Fruit fly (Drosophila melanogaster) whole organism, embryonic: ENCODE measurements around the gene CG8326.
A peak's percentile ranks its signal among the peaks of the same experiment; 100 is the strongest.

Source experiments
- Atf3 ChIP-seq: fragments of 200-800 bp; sonication (Bioruptor generic); optimal IDR thresholded peaks from 3 replicates; lab custom pipeline; 2016; ENCODE audit warnings: missing biosample characterization, missing genetic modification characterization
- Awh ChIP-seq: fragments of 200-800 bp; sonication (Bioruptor generic); IDR thresholded peaks from 2 replicates; pipeline ENCODE4, ENCODE4 v1.3.6; 2022; ENCODE audit warnings: missing biosample characterization, missing genetic modification characterization
- B-H2 ChIP-seq: fragments of 200-800 bp; sonication (Bioruptor generic); optimal IDR thresholded peaks from 2 replicates; lab custom pipeline; 2018; ENCODE audit warnings: missing biosample characterization, mild to moderate bottlenecking, missing genetic modification characterization
- C15 ChIP-seq: fragments of 200-800 bp; sonication (Bioruptor generic); IDR thresholded peaks from 3 replicates; pipeline ENCODE4 v1.3.6; 2022; ENCODE audit warnings: missing biosample characterization, missing genetic modification characterization
- CG10147 ChIP-seq: fragments of 200-800 bp; sonication (Bioruptor generic); optimal IDR thresholded peaks from 2 replicates; lab custom pipeline; 2019; ENCODE audit warnings: missing biosample characterization, mild to moderate bottlenecking, missing genetic modification characterization, moderate library complexity
- CG10543 ChIP-seq: fragments of 200-800 bp; sonication (Bioruptor generic); optimal IDR thresholded peaks from 3 replicates; lab custom pipeline; 2017; ENCODE audit warnings: missing biosample characterization, mild to moderate bottlenecking, missing genetic modification characterization, moderate library complexity
- CG12155 ChIP-seq: fragments of 200-800 bp; sonication (Bioruptor generic); optimal IDR thresholded peaks from 3 replicates; lab custom pipeline; 2016; ENCODE audit warnings: missing biosample characterization, missing genetic modification characterization
- CG14667 ChIP-seq: fragments of 200-800 bp; sonication (Bioruptor generic); IDR thresholded peaks from 2 replicates; pipeline ENCODE4 v1.3.6; 2022; ENCODE audit warnings: missing biosample characterization, missing genetic modification characterization
- CG2678 ChIP-seq: fragments of 200-800 bp; sonication (Bioruptor generic); optimal IDR thresholded peaks from 3 replicates; lab custom pipeline; 2019; ENCODE audit warnings: missing biosample characterization, mild to moderate bottlenecking, missing genetic modification characterization, moderate library complexity
- CG31441 ChIP-seq: fragments of 200-800 bp; sonication (Bioruptor generic); IDR thresholded peaks from 2 replicates; pipeline ENCODE4 v1.3.6; 2022; ENCODE audit warnings: missing biosample characterization, missing genetic modification characterization
- CG3726 ChIP-seq: fragments of 200-800 bp; sonication (Bioruptor generic); IDR thresholded peaks from 3 replicates; pipeline ENCODE4, ENCODE4 v1.3.6; 2022; ENCODE audit warnings: missing biosample characterization, missing genetic modification characterization
- CG3995 ChIP-seq: fragments of 200-800 bp; sonication (Bioruptor generic); optimal IDR thresholded peaks from 3 replicates; lab custom pipeline; 2016; ENCODE audit warnings: missing biosample characterization, missing genetic modification characterization
- CG42726 ChIP-seq: fragments of 200-800 bp; sonication (Bioruptor generic); IDR thresholded peaks from 2 replicates; pipeline ENCODE4 v1.3.6; 2022; ENCODE audit warnings: missing biosample characterization, missing genetic modification characterization; ENCODE audit not compliant: partially characterized antibody
- CG5953 ChIP-seq: fragments of 200-800 bp; sonication (Bioruptor generic); IDR thresholded peaks from 2 replicates; pipeline ENCODE4 v1.3.6; 2022; ENCODE audit warnings: missing biosample characterization, missing genetic modification characterization
- CG6654 ChIP-seq: fragments of 200-800 bp; sonication (Bioruptor generic); optimal IDR thresholded peaks from 2 replicates; lab custom pipeline; 2017; ENCODE audit warnings: missing biosample characterization, mild to moderate bottlenecking, missing genetic modification characterization
- CG6813 ChIP-seq: fragments of 200-800 bp; sonication (Bioruptor generic); optimal IDR thresholded peaks from 2 replicates; lab custom pipeline; 2017; ENCODE audit warnings: missing biosample characterization, missing genetic modification characterization, mild to moderate bottlenecking, moderate library complexity, missing genetic modification reagents
- CG7786 ChIP-seq: fragments of 200-800 bp; sonication (Bioruptor generic); optimal IDR thresholded peaks from 2 replicates; lab custom pipeline; 2016; ENCODE audit warnings: missing biosample characterization, missing genetic modification characterization
- CG8944 ChIP-seq: fragments of 200-800 bp; sonication (Bioruptor generic); optimal IDR thresholded peaks from 3 replicates; lab custom pipeline; 2016; ENCODE audit warnings: missing biosample characterization, missing genetic modification characterization
- CG9609 ChIP-seq: fragments of 200-800 bp; sonication (Bioruptor generic); optimal IDR thresholded peaks from 3 replicates; lab custom pipeline; 2016; ENCODE audit warnings: missing biosample characterization, missing genetic modification characterization
- CTCF ChIP-seq: fragments of 200-800 bp; sonication (Bioruptor generic); optimal IDR thresholded peaks from 2 replicates; lab custom pipeline; 2017; ENCODE audit warnings: missing biosample characterization, mild to moderate bottlenecking, missing genetic modification characterization, moderate library complexity
- Dip2 ChIP-seq: fragments of 200-800 bp; sonication (Bioruptor generic); IDR thresholded peaks from 2 replicates; pipeline ENCODE4 v1.3.6; 2022; ENCODE audit warnings: missing biosample characterization, missing genetic modification characterization
- Dip3 ChIP-seq: fragments of 200-800 bp; sonication (Bioruptor generic); optimal IDR thresholded peaks from 3 replicates; lab custom pipeline; 2016; ENCODE audit warnings: missing biosample characterization, missing genetic modification characterization
- ERR ChIP-seq: fragments of 200-800 bp; sonication (Bioruptor generic); optimal IDR thresholded peaks from 2 replicates; lab custom pipeline; 2016; ENCODE audit warnings: missing biosample characterization, missing genetic modification characterization
- HHEX ChIP-seq: fragments of 200-800 bp; sonication (Bioruptor generic); optimal IDR thresholded peaks from 3 replicates; lab custom pipeline; 2017; ENCODE audit warnings: missing biosample characterization, mild to moderate bottlenecking, missing genetic modification characterization, missing genetic modification reagents
- HmgD ChIP-seq: fragments of 200-800 bp; sonication (Bioruptor generic); optimal IDR thresholded peaks from 3 replicates; lab custom pipeline; 2016; ENCODE audit warnings: missing biosample characterization, missing genetic modification characterization
- Lim3 ChIP-seq: fragments of 200-800 bp; sonication (Bioruptor generic); IDR thresholded peaks from 2 replicates; pipeline ENCODE4 v1.3.6; 2022; ENCODE audit warnings: missing biosample characterization, missing genetic modification characterization
- Mes4 ChIP-seq: fragments of 200-800 bp; sonication (Bioruptor generic); optimal IDR thresholded peaks from 2 replicates; lab custom pipeline; 2016; ENCODE audit warnings: missing biosample characterization, missing genetic modification characterization
- Neu2 ChIP-seq: fragments of 200-800 bp; sonication (Bioruptor generic); optimal IDR thresholded peaks from 3 replicates; lab custom pipeline; 2016; ENCODE audit warnings: missing biosample characterization, missing genetic modification characterization, borderline replicate concordance
- Nf-YB ChIP-seq: fragments of 200-800 bp; sonication (Bioruptor generic); optimal IDR thresholded peaks from 3 replicates; lab custom pipeline; 2019; ENCODE audit warnings: missing biosample characterization, mild to moderate bottlenecking, missing genetic modification characterization, moderate library complexity
- Xbp1 ChIP-seq: fragments of 200-800 bp; sonication (Bioruptor generic); optimal IDR thresholded peaks from 3 replicates; lab custom pipeline; 2016; ENCODE audit warnings: missing biosample characterization, mild to moderate bottlenecking, missing genetic modification characterization
- br ChIP-seq: fragments of >200 bp; optimal IDR thresholded peaks from 2 replicates; lab custom pipeline; 2017
- ci ChIP-seq: fragments of 200-800 bp; sonication (Bioruptor generic); IDR thresholded peaks from 3 replicates; pipeline ENCODE4 v1.3.6; 2022; ENCODE audit warnings: missing biosample characterization, missing genetic modification characterization
- dmrt99B ChIP-seq: fragments of 200-800 bp; sonication (Bioruptor generic); optimal IDR thresholded peaks from 2 replicates; lab custom pipeline; 2018; ENCODE audit warnings: missing biosample characterization, mild to moderate bottlenecking, missing genetic modification characterization, moderate library complexity
- dysf ChIP-seq: fragments of 200-800 bp; sonication (Bioruptor generic); IDR thresholded peaks from 3 replicates; pipeline ENCODE4 v1.3.6; 2022; ENCODE audit warnings: missing biosample characterization, missing genetic modification characterization
- ewg ChIP-seq: fragments of 200-800 bp; sonication (Bioruptor generic); optimal IDR thresholded peaks from 3 replicates; lab custom pipeline; 2017; ENCODE audit warnings: mild to moderate bottlenecking, missing biosample characterization, missing genetic modification reagents, missing genetic modification characterization
- ind ChIP-seq: fragments of 200-800 bp; sonication (Bioruptor generic); optimal IDR thresholded peaks from 3 replicates; lab custom pipeline; 2016; ENCODE audit warnings: missing biosample characterization, missing genetic modification characterization
- kay ChIP-seq: fragments of 200-800 bp; sonication (Bioruptor generic); optimal IDR thresholded peaks from 2 replicates; lab custom pipeline; 2016; ENCODE audit warnings: missing biosample characterization, missing genetic modification characterization
- lmd ChIP-seq: fragments of 200-800 bp; sonication (Bioruptor generic); IDR thresholded peaks from 2 replicates; pipeline ENCODE4 v1.3.6; 2022; ENCODE audit warnings: missing biosample characterization, missing genetic modification characterization
- lov ChIP-seq, 2 experiments: fragments of 200-800 bp in 1 of 2; fragments of >200 bp in 1 of 2; sonication (Bioruptor generic) in 1 of 2; IDR thresholded peaks in 1 of 2; optimal IDR thresholded peaks in 1 of 2; 2 replicates in 1 of 2; 3 replicates in 1 of 2; pipeline versions ENCODE4 v1.3.6 to Lab custom; 2017 to 2022; ENCODE audit warnings: missing biosample characterization in 1 of 2, missing genetic modification characterization in 1 of 2
- mam ChIP-seq: fragments of 200-800 bp; sonication (Bioruptor generic); optimal IDR thresholded peaks from 3 replicates; lab custom pipeline; 2016; ENCODE audit warnings: missing biosample characterization, missing genetic modification characterization
- nau ChIP-seq: fragments of 200-800 bp; sonication (Bioruptor generic); optimal IDR thresholded peaks from 3 replicates; lab custom pipeline; 2017; ENCODE audit warnings: missing biosample characterization, mild to moderate bottlenecking, missing genetic modification characterization, missing genetic modification reagents
- nom ChIP-seq: fragments of 200-800 bp; sonication (Bioruptor generic); optimal IDR thresholded peaks from 2 replicates; lab custom pipeline; 2017; ENCODE audit warnings: missing biosample characterization, missing genetic modification characterization, mild to moderate bottlenecking, moderate library complexity, missing genetic modification reagents
- odd ChIP-seq: fragments of 200-800 bp; sonication (Bioruptor generic); optimal IDR thresholded peaks from 2 replicates; lab custom pipeline; 2017; ENCODE audit warnings: missing biosample characterization, mild to moderate bottlenecking, missing genetic modification characterization
- org-1 ChIP-seq: fragments of 200-800 bp; sonication (Bioruptor generic); optimal IDR thresholded peaks from 2 replicates; lab custom pipeline; 2017; ENCODE audit warnings: missing biosample characterization, missing genetic modification characterization
- pb ChIP-seq: fragments of 200-800 bp; sonication (Bioruptor generic); optimal IDR thresholded peaks from 3 replicates; lab custom pipeline; 2016; ENCODE audit warnings: missing biosample characterization, missing genetic modification characterization
- pum ChIP-seq: fragments of 200-800 bp; sonication (Bioruptor generic); optimal IDR thresholded peaks from 2 replicates; lab custom pipeline; 2016; ENCODE audit warnings: missing biosample characterization, missing genetic modification characterization
- run ChIP-seq: fragments of 200-800 bp; sonication (Bioruptor generic); optimal IDR thresholded peaks from 3 replicates; lab custom pipeline; 2018; ENCODE audit warnings: missing biosample characterization, mild to moderate bottlenecking, missing genetic modification characterization
- sd ChIP-seq: fragments of 200-800 bp; sonication (Bioruptor generic); optimal IDR thresholded peaks from 3 replicates; lab custom pipeline; 2018; ENCODE audit warnings: missing biosample characterization, mild to moderate bottlenecking, missing genetic modification characterization, moderate library complexity
- sr ChIP-seq: fragments of 200-800 bp; sonication (Bioruptor generic); IDR thresholded peaks from 3 replicates; pipeline ENCODE4 v1.3.6; 2022; ENCODE audit warnings: missing biosample characterization, missing genetic modification characterization
- tgo ChIP-seq: fragments of 200-800 bp; sonication (Bioruptor generic); IDR thresholded peaks from 3 replicates; pipeline ENCODE4 v1.3.6; 2022; ENCODE audit warnings: missing biosample characterization, missing genetic modification characterization
- vvl ChIP-seq: fragments of 200-800 bp; sonication (Bioruptor generic); IDR thresholded peaks from 2 replicates; pipeline ENCODE4 v1.3.6; 2022; ENCODE audit warnings: missing biosample characterization, missing genetic modification characterization

CG8326 gene

dm6 chrX:17578869-17579781 lies 50.2 kb downstream of the CG8326 start, which contains the start of gene Ankle2 (continued):
- TF ChIP-seq CG5953 (GFP tag; lab: Robert Waterston, UW) (no peak), CG6813 (GFP tag; lab: Kevin White, UChicago) (no peak), C15 (no peak), Nf-YB (GFP tag; lab: Kevin White, UChicago) (no peak), nau (GFP tag; lab: Kevin White, UChicago) (no peak), pum (GFP tag; lab: Kevin White, UChicago) (no peak), ci (GFP tag; lab: Robert Waterston, UW) (no peak), Dip3 (GFP tag; lab: Kevin White, UChicago) (no peak), org-1 (GFP tag; lab: Kevin White, UChicago) (no peak), CG9609 (GFP tag; lab: Kevin White, UChicago) (no peak), Dip2 (no peak), run (tag; lab: Kevin White, UChicago) (no peak), kay (GFP tag; lab: Kevin White, UChicago) (no peak), CG3726 (no peak), Mes4 (GFP tag; lab: Kevin White, UChicago) (no peak), ewg (GFP tag; lab: Kevin White, UChicago) (no peak), Lim3 (GFP tag; lab: Robert Waterston, UW) (no peak), sd (tag; lab: Kevin White, UChicago) (no peak), mam (GFP tag; lab: Kevin White, UChicago) (no peak), dysf (GFP tag; lab: Robert Waterston, UW) (no peak), HHEX (GFP tag; lab: Kevin White, UChicago) (no peak), br (no peak), Neu2 (GFP tag; lab: Kevin White, UChicago) (no peak), HmgD (GFP tag; lab: Kevin White, UChicago) (no peak), Atf3 (GFP tag; lab: Kevin White, UChicago) (no peak), odd (no peak), CG3995 (no peak), Xbp1 (GFP tag; lab: Kevin White, UChicago) (no peak), sr (GFP tag; lab: Robert Waterston, UW) (no peak), lmd (GFP tag; lab: Robert Waterston, UW) (no peak), ERR (GFP tag; lab: Kevin White, UChicago) (no peak), CTCF (GFP tag; lab: Kevin White, UChicago) (peak; percentile 23), nom (GFP tag; lab: Kevin White, UChicago) (peak; percentile 31), CG31441 (GFP tag; lab: Robert Waterston, UW) (no peak), CG12155 (GFP tag; lab: Kevin White, UChicago) (no peak), tgo (GFP tag; lab: Robert Waterston, UW) (no peak), CG6654 (peak; percentile 42), CG42726 (GFP tag; lab: Robert Waterston, UW) (peak; percentile 43; the same call in 1 of the 2 replicates), CG7786 (GFP tag; lab: Kevin White, UChicago) (no peak), vvl (GFP tag; lab: Robert Waterston, UW) (no peak), lov (optimal IDR thresholded peaks at IDR 0.05; lab: Kevin White, UChicago) (no peak), lov (GFP tag; IDR thresholded peaks at IDR 0.05; lab: Robert Waterston, UW) (no peak), ind (GFP tag; lab: Kevin White, UChicago) (no peak), CG10147 (GFP tag; lab: Kevin White, UChicago) (no peak), pb (GFP tag; lab: Kevin White, UChicago) (no peak), CG10543 (GFP tag; lab: Kevin White, UChicago) (no peak), CG8944 (GFP tag; lab: Kevin White, UChicago) (no peak), dmrt99B (tag; lab: Kevin White, UChicago) (no peak), CG14667 (GFP tag; lab: Robert Waterston, UW) (no peak), CG2678 (tag; lab: Kevin White, UChicago) (no peak), Awh (no peak), B-H2 (GFP tag; lab: Kevin White, UChicago) (no peak)
